Worm (Caenorhabditis elegans) whole organism, L1 larva: Measurements from ENCODE around the gene hil-7.
A peak's percentile ranks its signal among the peaks of the same experiment; 100 is the strongest.

Experiments
- C04F5.9 ChIP-seq: sonication (generic microtip); optimal IDR thresholded peaks from 2 replicates; lab custom pipeline; 2016; ENCODE audit warnings: missing genetic modification characterization, missing compliant biosample characterization
- ama-1 ChIP-seq: fragments of 150-350 bp; optimal IDR thresholded peaks from 2 replicates; lab custom pipeline; 2014
- blmp-1 ChIP-seq: fragments of 150-350 bp; optimal IDR thresholded peaks from 2 replicates; lab custom pipeline; 2014; ENCODE audit warnings: missing biosample characterization, missing genetic modification characterization
- ceh-88 ChIP-seq: fragments of 200-800 bp; sonication (Bioruptor generic); IDR thresholded peaks from 2 replicates; pipeline ENCODE4 v1.3.6; 2022; ENCODE audit warnings: missing genetic modification characterization, missing compliant biosample characterization
- ceh-90 ChIP-seq: sonication (generic microtip); optimal IDR thresholded peaks from 2 replicates; lab custom pipeline; 2016; ENCODE audit warnings: missing genetic modification characterization, missing compliant biosample characterization
- ces-1 ChIP-seq: fragments of 150-350 bp; optimal IDR thresholded peaks from 2 replicates; lab custom pipeline; 2014; ENCODE audit warnings: missing biosample characterization, missing genetic modification reagents, missing genetic modification characterization
- dpl-1 ChIP-seq, 3 experiments: fragments of 150-350 bp in 2 of 3; sonication (generic microtip) in 1 of 3; optimal IDR thresholded peaks; 2 replicates each; lab custom pipeline; 2014 to 2017; ENCODE audit warnings: missing biosample characterization in 3 of 3, missing genetic modification characterization in 3 of 3, missing genetic modification reagents in 3 of 3
- dsc-1 ChIP-seq: sonication (generic microtip); optimal IDR thresholded peaks from 2 replicates; lab custom pipeline; 2016; ENCODE audit warnings: mild to moderate bottlenecking, missing genetic modification characterization, missing compliant biosample characterization
- efl-3 ChIP-seq: fragments of 200-800 bp; sonication (Bioruptor generic); optimal IDR thresholded peaks from 2 replicates; lab custom pipeline; 2018; ENCODE audit warnings: mild to moderate bottlenecking, missing genetic modification characterization, missing compliant biosample characterization
- elt-2 ChIP-seq: sonication (generic microtip); optimal IDR thresholded peaks from 2 replicates; lab custom pipeline; 2016; ENCODE audit warnings: missing genetic modification characterization, mild to moderate bottlenecking, inconsistent platforms, missing compliant biosample characterization, missing genetic modification reagents
- ets-5 ChIP-seq: fragments of 200-800 bp; sonication (Bioruptor generic); IDR thresholded peaks from 2 replicates; pipeline ENCODE4 v1.3.6; 2022; ENCODE audit warnings: missing genetic modification characterization, missing compliant biosample characterization
- fkh-8 ChIP-seq: sonication (generic microtip); optimal IDR thresholded peaks from 2 replicates; lab custom pipeline; 2016; ENCODE audit warnings: mild to moderate bottlenecking, missing genetic modification characterization, missing compliant biosample characterization
- hlh-4 ChIP-seq: sonication (generic microtip); optimal IDR thresholded peaks from 2 replicates; lab custom pipeline; 2016; ENCODE audit warnings: mild to moderate bottlenecking, missing genetic modification characterization, missing compliant biosample characterization
- hpl-2 ChIP-seq: fragments of 150-350 bp; optimal IDR thresholded peaks from 2 replicates; lab custom pipeline; 2014; ENCODE audit warnings: missing biosample characterization, missing genetic modification reagents, missing genetic modification characterization
- jun-1 ChIP-seq: fragments of 150-350 bp; optimal IDR thresholded peaks from 2 replicates; lab custom pipeline; 2014; ENCODE audit warnings: missing biosample characterization, missing genetic modification reagents, missing genetic modification characterization
- lin-13 ChIP-seq: fragments of 150-350 bp; optimal IDR thresholded peaks from 2 replicates; lab custom pipeline; 2014; ENCODE audit warnings: missing biosample characterization, missing genetic modification reagents, missing genetic modification characterization
- lin-14 ChIP-seq: fragments of 200-800 bp; sonication (Bioruptor generic); optimal IDR thresholded peaks from 2 replicates; lab custom pipeline; 2018; ENCODE audit warnings: mild to moderate bottlenecking, missing genetic modification characterization, moderate library complexity, missing compliant biosample characterization
- lin-35 ChIP-seq, 2 experiments: fragments of 150-350 bp; optimal IDR thresholded peaks; 2 replicates each; lab custom pipeline; 2014; ENCODE audit warnings: missing biosample characterization in 2 of 2, missing genetic modification characterization in 2 of 2, missing genetic modification reagents in 2 of 2
- lsy-2 ChIP-seq, 2 experiments: fragments of 150-350 bp; optimal IDR thresholded peaks; 2 replicates each; lab custom pipeline; 2014; ENCODE audit warnings: missing biosample characterization in 2 of 2, missing genetic modification characterization in 2 of 2
- mab-9 ChIP-seq: fragments of 200-800 bp; sonication (Bioruptor generic); IDR thresholded peaks from 2 replicates; pipeline ENCODE4 v1.3.6; 2022; ENCODE audit warnings: missing genetic modification reagents, missing genetic modification characterization, missing compliant biosample characterization
- mef-2 ChIP-seq: fragments of 150-350 bp; optimal IDR thresholded peaks from 2 replicates; lab custom pipeline; 2014; ENCODE audit warnings: missing biosample characterization, missing genetic modification characterization
- mep-1 ChIP-seq: fragments of 150-350 bp; optimal IDR thresholded peaks from 2 replicates; lab custom pipeline; 2014; ENCODE audit warnings: missing biosample characterization, missing genetic modification characterization
- nhr-12 ChIP-seq: sonication (generic microtip); optimal IDR thresholded peaks from 2 replicates; lab custom pipeline; 2017; ENCODE audit warnings: missing biosample characterization, missing genetic modification characterization
- nhr-19 ChIP-seq: fragments of 200-800 bp; sonication (Bioruptor generic); conservative IDR thresholded peaks from 2 replicates; pipeline ENCODE4 v1.3.6; 2022; ENCODE audit warnings: missing genetic modification characterization, missing compliant biosample characterization
- nhr-237 ChIP-seq: fragments of 150-350 bp; optimal IDR thresholded peaks from 2 replicates; lab custom pipeline; 2014; ENCODE audit warnings: missing biosample characterization, missing genetic modification characterization
- nhr-47 ChIP-seq: sonication (generic microtip); optimal IDR thresholded peaks from 2 replicates; lab custom pipeline; 2016; ENCODE audit warnings: mild to moderate bottlenecking, missing genetic modification characterization, moderate library complexity, missing compliant biosample characterization
- nhr-71 ChIP-seq: sonication (generic microtip); optimal IDR thresholded peaks from 2 replicates; lab custom pipeline; 2016; ENCODE audit warnings: mild to moderate bottlenecking, missing genetic modification characterization, moderate library complexity, missing compliant biosample characterization
- nhr-76 ChIP-seq: sonication (generic microtip); optimal IDR thresholded peaks from 2 replicates; lab custom pipeline; 2017; ENCODE audit warnings: missing biosample characterization, missing genetic modification characterization
- nhr-85 ChIP-seq: sonication (generic microtip); peaks from one replicate; lab custom pipeline; 2016; ENCODE audit warnings: missing genetic modification characterization, inconsistent platforms, missing compliant biosample characterization
- nhr-90 ChIP-seq: sonication (generic microtip); optimal IDR thresholded peaks from 2 replicates; lab custom pipeline; 2016; ENCODE audit warnings: mild to moderate bottlenecking, missing genetic modification characterization, missing compliant biosample characterization; ENCODE audit not compliant: poor library complexity
- pqm-1 ChIP-seq: sonication (generic microtip); optimal IDR thresholded peaks from 3 replicates; lab custom pipeline; 2017; ENCODE audit warnings: missing biosample characterization, missing genetic modification characterization
- skn-1 ChIP-seq: fragments of 150-350 bp; optimal IDR thresholded peaks from 2 replicates; lab custom pipeline; 2014; ENCODE audit warnings: missing biosample characterization, missing genetic modification characterization
- snu-23 ChIP-seq: sonication (generic microtip); optimal IDR thresholded peaks from 2 replicates; lab custom pipeline; 2016; ENCODE audit warnings: missing genetic modification characterization, missing compliant biosample characterization
- sptf-1 ChIP-seq: fragments of 150-350 bp; optimal IDR thresholded peaks from 2 replicates; lab custom pipeline; 2014; ENCODE audit warnings: missing biosample characterization, missing genetic modification characterization
- sup-37 ChIP-seq: fragments of 200-800 bp; sonication (Bioruptor generic); optimal IDR thresholded peaks from 2 replicates; lab custom pipeline; 2018; ENCODE audit warnings: mild to moderate bottlenecking, missing genetic modification characterization, missing compliant biosample characterization
- swsn-7 ChIP-seq: sonication (generic microtip); optimal IDR thresholded peaks from 2 replicates; lab custom pipeline; 2016; ENCODE audit warnings: missing genetic modification characterization, missing compliant biosample characterization
- unc-130 ChIP-seq: fragments of 150-350 bp; optimal IDR thresholded peaks from 2 replicates; lab custom pipeline; 2017; ENCODE audit warnings: missing biosample characterization, missing genetic modification characterization, inconsistent platforms
- unc-30 ChIP-seq: sonication (generic microtip); optimal IDR thresholded peaks from 2 replicates; lab custom pipeline; 2017; ENCODE audit warnings: missing biosample characterization, missing genetic modification characterization
- zag-1 ChIP-seq: fragments of 150-350 bp; optimal IDR thresholded peaks from 2 replicates; lab custom pipeline; 2014; ENCODE audit warnings: missing biosample characterization, missing genetic modification characterization
- ztf-4 ChIP-seq: fragments of 150-350 bp; optimal IDR thresholded peaks from 2 replicates; lab custom pipeline; 2014; ENCODE audit warnings: missing biosample characterization, missing genetic modification characterization

The hil-7 gene

DNA sequence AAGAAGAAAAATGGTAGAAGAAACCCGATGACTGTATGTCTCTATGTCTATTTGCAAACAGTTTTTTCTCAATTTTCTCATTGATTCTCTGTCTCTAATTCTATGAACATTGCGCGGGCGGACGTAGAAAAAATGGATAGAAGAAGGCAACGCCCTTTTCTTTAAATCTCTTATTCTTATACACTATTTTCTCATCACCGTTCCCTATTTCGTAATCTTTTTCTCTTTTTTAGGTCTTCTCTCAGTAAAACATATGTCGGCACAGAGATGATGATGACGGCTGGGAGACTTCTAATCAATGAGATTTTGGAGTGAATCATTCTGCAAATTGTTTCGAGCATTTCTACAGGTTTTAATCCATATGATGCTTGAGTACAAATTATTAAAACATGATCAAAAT lies 24.0 kb upstream of the hil-7 start (continued):
- TF ChIP-seq hpl-2 (GFP tag; lab: Kevin White, UChicago) (no peak), ceh-88 (GFP tag; lab: Robert Waterston, UW) (no peak), sup-37 (no peak), ces-1 (GFP tag; lab: Kevin White, UChicago) (no peak), jun-1 (tag; lab: Kevin White, UChicago) (no peak), nhr-47 (tag; lab: Kevin White, UChicago) (no peak), hlh-4 (tag; lab: Kevin White, UChicago) (no peak), snu-23 (GFP tag; lab: Kevin White, UChicago) (peak; percentile 43), nhr-19 (no peak), C04F5.9 (tag; lab: Kevin White, UChicago) (no peak), nhr-71 (tag; lab: Kevin White, UChicago) (peak; percentile 40), mef-2 (tag; lab: Kevin White, UChicago) (no peak), ceh-90 (tag; lab: Kevin White, UChicago) (no peak), lin-14 (peak; percentile 94), lin-35 (GFP tag; optimal IDR thresholded peaks at IDR 0.05; lab: Kevin White, UChicago) (peak in 1 of 2 experiments; percentile 47), skn-1 (tag; lab: Kevin White, UChicago) (peak; percentile 77), lin-13 (GFP tag; lab: Kevin White, UChicago) (no peak), nhr-76 (tag; lab: Kevin White, UChicago) (no peak), fkh-8 (no peak), nhr-12 (tag; lab: Kevin White, UChicago) (no peak), nhr-237 (peak; percentile 17), ama-1 (lab: Kevin White, UChicago) (no peak), ztf-4 (tag; lab: Kevin White, UChicago) (no peak), swsn-7 (tag; lab: Kevin White, UChicago) (no peak), mep-1 (tag; lab: Kevin White, UChicago) (peak; percentile 42), unc-130 (tag; lab: Kevin White, UChicago) (no peak), blmp-1 (tag; lab: Kevin White, UChicago) (peak; percentile 46), nhr-85 (peak; percentile 71), unc-30 (tag; lab: Kevin White, UChicago) (no peak), mab-9 (GFP tag; lab: Robert Waterston, UW) (no peak), dsc-1 (tag; lab: Kevin White, UChicago) (no peak), elt-2 (tag; lab: Kevin White, UChicago) (no peak), sptf-1 (tag; lab: Kevin White, UChicago) (no peak), dpl-1 (GFP tag; optimal IDR thresholded peaks at IDR 0.05; lab: Kevin White, UChicago) (peak; percentile 15 to 30 (median 23)), pqm-1 (tag; lab: Kevin White, UChicago) (no peak)

DNA sequence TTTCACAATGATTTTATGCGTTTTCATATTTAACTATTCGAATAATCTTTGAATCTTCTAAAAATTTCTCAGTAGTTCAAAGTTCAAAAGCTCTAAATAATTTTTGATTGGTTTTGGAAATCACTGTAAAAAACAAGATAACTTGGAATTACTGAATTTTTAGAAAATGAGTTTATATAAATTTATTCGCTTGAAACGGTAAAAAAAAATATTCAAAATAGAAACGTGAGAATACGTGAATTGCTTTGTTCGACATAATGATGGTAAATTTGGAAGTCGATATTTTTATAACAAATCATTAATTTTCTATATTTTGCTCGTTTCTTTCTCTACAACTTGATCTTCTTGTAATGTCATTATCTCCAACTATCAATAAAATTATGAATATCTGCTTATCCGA lies 22.7 kb upstream of the hil-7 start, which contains the start of gene C01B10.44:
Gene C01B10.44, plus strand, starts transcription at position 301 of the 400 bp plus-strand sequence.
- TF ChIP-seq ceh-90 (tag; lab: Kevin White, UChicago): no peak

DNA sequence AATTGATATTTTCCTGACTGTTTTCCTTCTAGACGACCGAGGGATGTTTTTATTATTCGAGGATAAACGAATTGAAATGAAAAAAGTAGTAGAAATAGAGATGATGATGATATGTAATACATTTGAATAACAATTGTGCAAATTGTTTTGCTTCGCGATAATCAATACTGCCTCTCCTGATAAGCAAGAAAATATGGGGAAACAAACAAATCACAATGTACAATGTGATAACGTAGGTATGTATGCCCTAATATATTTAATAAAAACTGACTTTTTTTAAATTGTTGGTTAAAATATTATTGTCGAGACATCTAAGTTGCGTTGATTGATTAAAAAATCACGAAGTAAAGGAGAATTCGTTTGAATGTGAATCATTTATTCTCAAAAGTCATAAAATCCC lies 18.3 kb upstream of the hil-7 start, which contains the start of gene cest-5.2:
Gene cest-5.2, minus strand, starts transcription at position 128 of the 400 bp plus-strand sequence.
- TF ChIP-seq ets-5 (GFP tag; lab: Robert Waterston, UW) (no peak), ztf-4 (tag; lab: Kevin White, UChicago) (no peak), elt-2 (tag; lab: Kevin White, UChicago) (peak; percentile 51), lsy-2 (tag; optimal IDR thresholded peaks at IDR 0.05; lab: Kevin White, UChicago) (no peak), zag-1 (tag; lab: Kevin White, UChicago) (no peak), efl-3 (GFP tag; lab: Kevin White, UChicago) (no peak), nhr-90 (tag; lab: Kevin White, UChicago) (peak; percentile 9)
